Worm (Caenorhabditis elegans) whole organism, L4 larva: ENCODE measurements around the gene Y75B12B.3.

Experiments used
- D1046.2 ChIP-seq: fragments of 200-800 bp; sonication (Bioruptor generic); IDR thresholded peaks from 2 replicates; pipeline ENCODE4 v1.3.6; 2022; ENCODE audit warnings: missing genetic modification characterization, missing compliant biosample characterization
- F10B5.3 ChIP-seq: sonication (generic microtip); optimal IDR thresholded peaks from 2 replicates; lab custom pipeline; 2016; ENCODE audit warnings: mild to moderate bottlenecking, missing genetic modification characterization, missing compliant biosample characterization
- F37D6.2 ChIP-seq: sonication (generic microtip); optimal IDR thresholded peaks from 2 replicates; lab custom pipeline; 2016; ENCODE audit warnings: mild to moderate bottlenecking, missing genetic modification characterization, missing compliant biosample characterization
- F44E2.7 ChIP-seq: fragments of 200-800 bp; sonication (Bioruptor generic); IDR thresholded peaks from 2 replicates; pipeline ENCODE4 v2.1.2; 2022; ENCODE audit warnings: missing genetic modification characterization, missing compliant biosample characterization
- R02D3.7 ChIP-seq: fragments of 150-350 bp; sonication (generic microtip); optimal IDR thresholded peaks from 3 replicates; lab custom pipeline; 2014; ENCODE audit warnings: missing biosample characterization, missing genetic modification characterization
- T20F7.1 ChIP-seq: fragments of 200-800 bp; sonication (Bioruptor generic); optimal IDR thresholded peaks from 2 replicates; lab custom pipeline; 2018; ENCODE audit warnings: mild to moderate bottlenecking, missing genetic modification characterization, missing compliant biosample characterization
- T26A8.4 ChIP-seq: fragments of 200-800 bp; sonication (Bioruptor generic); IDR thresholded peaks from 2 replicates; pipeline ENCODE4 v1.3.6; 2022; ENCODE audit warnings: missing genetic modification characterization, missing compliant biosample characterization
- Y105C5A.15 ChIP-seq: fragments of 200-800 bp; sonication (Bioruptor generic); IDR thresholded peaks from 2 replicates; pipeline ENCODE4 v1.3.6; 2022; ENCODE audit warnings: missing genetic modification characterization, missing compliant biosample characterization
- Y5F2A.4 ChIP-seq: fragments of 200-800 bp; sonication (Bioruptor generic); optimal IDR thresholded peaks from 2 replicates; lab custom pipeline; 2018; ENCODE audit warnings: mild to moderate bottlenecking, missing genetic modification characterization, missing compliant biosample characterization
- ZK546.5 ChIP-seq, 2 experiments: sonication (generic microtip); optimal IDR thresholded peaks; 2 replicates each; lab custom pipeline; 2017; ENCODE audit warnings: missing biosample characterization in 2 of 2, missing genetic modification characterization in 2 of 2
- aha-1 ChIP-seq: fragments of 150-350 bp; peaks from one replicate; lab custom pipeline; 2014; ENCODE audit warnings: missing biosample characterization, missing genetic modification characterization
- aly-2 ChIP-seq: sonication (generic microtip); optimal IDR thresholded peaks from 2 replicates; lab custom pipeline; 2018; ENCODE audit warnings: missing biosample characterization, missing genetic modification characterization
- attf-4 ChIP-seq: sonication (generic microtip); optimal IDR thresholded peaks from 3 replicates; lab custom pipeline; 2017; ENCODE audit warnings: missing biosample characterization, missing genetic modification characterization
- ceh-20 ChIP-seq: fragments of 200-800 bp; sonication (Bioruptor generic); IDR thresholded peaks from 2 replicates; pipeline ENCODE4 v1.3.6; 2022; ENCODE audit warnings: missing genetic modification reagents, missing genetic modification characterization, missing compliant biosample characterization
- ceh-28 ChIP-seq: fragments of 150-350 bp; optimal IDR thresholded peaks from 2 replicates; lab custom pipeline; 2014; ENCODE audit warnings: missing biosample characterization, missing genetic modification reagents, missing genetic modification characterization
- ceh-32 ChIP-seq: sonication (generic microtip); optimal IDR thresholded peaks from 2 replicates; lab custom pipeline; 2016; ENCODE audit warnings: mild to moderate bottlenecking, missing genetic modification characterization, missing compliant biosample characterization; ENCODE audit not compliant: poor library complexity
- ceh-62 ChIP-seq: sonication (generic microtip); optimal IDR thresholded peaks from 2 replicates; lab custom pipeline; 2017; ENCODE audit warnings: missing biosample characterization, missing genetic modification characterization
- cey-2 ChIP-seq: sonication (generic microtip); optimal IDR thresholded peaks from 3 replicates; lab custom pipeline; 2017; ENCODE audit warnings: missing genetic modification characterization, mild to moderate bottlenecking, missing compliant biosample characterization, antibody characterized with exemption, borderline replicate concordance; ENCODE audit not compliant: insufficient read depth
- daf-12 ChIP-seq: fragments of 150-350 bp; optimal IDR thresholded peaks from 2 replicates; lab custom pipeline; 2014; ENCODE audit warnings: missing biosample characterization, missing genetic modification reagents, missing genetic modification characterization
- daf-16 ChIP-seq, 3 experiments: sonication (generic microtip); optimal IDR thresholded peaks; 2 replicates each; lab custom pipeline; 2016 to 2017; ENCODE audit warnings: missing genetic modification characterization in 3 of 3, missing genetic modification reagents in 3 of 3, mild to moderate bottlenecking in 2 of 3, missing compliant biosample characterization in 2 of 3, missing biosample characterization in 1 of 3, moderate library complexity in 1 of 3
- daf-19 ChIP-seq: fragments of 200-800 bp; sonication (Bioruptor generic); conservative IDR thresholded peaks from 2 replicates; pipeline ENCODE4 v1.3.6; 2022; ENCODE audit warnings: missing genetic modification characterization, missing compliant biosample characterization
- daf-8 ChIP-seq: fragments of 200-800 bp; sonication (Bioruptor generic); IDR thresholded peaks from 2 replicates; pipeline ENCODE4 v1.3.6; 2022; ENCODE audit warnings: missing genetic modification characterization, missing compliant biosample characterization
- dpl-1 ChIP-seq: fragments of 150-350 bp; optimal IDR thresholded peaks from 2 replicates; lab custom pipeline; 2014; ENCODE audit warnings: missing biosample characterization, missing genetic modification reagents, missing genetic modification characterization
- duxl-1 ChIP-seq: sonication (generic microtip); optimal IDR thresholded peaks from 2 replicates; lab custom pipeline; 2016; ENCODE audit warnings: mild to moderate bottlenecking, missing genetic modification characterization, moderate library complexity, missing compliant biosample characterization; ENCODE audit not compliant: poor library complexity
- gei-8 ChIP-seq: fragments of 200-800 bp; sonication (Bioruptor generic); optimal IDR thresholded peaks from 2 replicates; lab custom pipeline; 2018; ENCODE audit warnings: mild to moderate bottlenecking, missing genetic modification characterization, missing compliant biosample characterization
- hif-1 ChIP-seq, 2 experiments: sonication (generic microtip); optimal IDR thresholded peaks; 2 replicates each; lab custom pipeline; 2016 to 2017; ENCODE audit warnings: missing compliant biosample characterization in 2 of 2, missing genetic modification characterization in 2 of 2, missing genetic modification reagents in 2 of 2, missing genotype in 2 of 2, mild to moderate bottlenecking in 1 of 2
- hlh-30 ChIP-seq: sonication (generic microtip); optimal IDR thresholded peaks from 2 replicates; lab custom pipeline; 2017; ENCODE audit warnings: antibody characterized with exemption, mild to moderate bottlenecking, missing genetic modification characterization, missing compliant biosample characterization; ENCODE audit not compliant: insufficient read depth
- lin-29 ChIP-seq: fragments of 200-800 bp; sonication (Bioruptor generic); IDR thresholded peaks from 2 replicates; pipeline ENCODE4 v1.3.6; 2022; ENCODE audit warnings: missing genetic modification reagents, missing genetic modification characterization, missing compliant biosample characterization
- lin-39 ChIP-seq: fragments of 150-350 bp; optimal IDR thresholded peaks from 2 replicates; lab custom pipeline; 2014; ENCODE audit warnings: missing biosample characterization, missing genetic modification reagents, missing genetic modification characterization
- lsy-2 ChIP-seq, 2 experiments: fragments of 150-350 bp in 1 of 2; sonication (generic microtip) in 1 of 2; optimal IDR thresholded peaks; 2 replicates each; lab custom pipeline; 2014 to 2017; ENCODE audit warnings: missing biosample characterization in 2 of 2, missing genetic modification characterization in 2 of 2
- mdl-1 ChIP-seq, 2 experiments: fragments of 150-350 bp in 1 of 2; sonication (generic microtip) in 1 of 2; optimal IDR thresholded peaks; 2 replicates each; lab custom pipeline; 2014 to 2017; ENCODE audit warnings: missing biosample characterization in 2 of 2, missing genetic modification characterization in 2 of 2
- mdt-29 ChIP-seq: fragments of 200-800 bp; sonication (Bioruptor generic); IDR thresholded peaks from 2 replicates; pipeline ENCODE4 v1.3.6; 2022; ENCODE audit warnings: missing genetic modification reagents, missing genetic modification characterization, missing compliant biosample characterization
- nhr-102 ChIP-seq: sonication (generic microtip); optimal IDR thresholded peaks from 2 replicates; lab custom pipeline; 2016; ENCODE audit warnings: mild to moderate bottlenecking, missing genetic modification characterization, moderate library complexity, missing compliant biosample characterization
- nhr-11 ChIP-seq: fragments of 150-350 bp; optimal IDR thresholded peaks from 2 replicates; lab custom pipeline; 2014; ENCODE audit warnings: missing biosample characterization, missing genetic modification characterization
- nhr-237 ChIP-seq: sonication (generic microtip); optimal IDR thresholded peaks from 2 replicates; lab custom pipeline; 2017; ENCODE audit warnings: missing biosample characterization, missing genetic modification characterization
- nhr-41 ChIP-seq: fragments of 200-800 bp; sonication (Bioruptor generic); IDR thresholded peaks from 2 replicates; pipeline ENCODE4 v1.3.6; 2022; ENCODE audit warnings: missing genetic modification reagents, missing genetic modification characterization, missing compliant biosample characterization
- nhr-42 ChIP-seq: fragments of 200-800 bp; sonication (Bioruptor generic); IDR thresholded peaks from 2 replicates; pipeline ENCODE4 v1.3.6; 2022; ENCODE audit warnings: missing genetic modification characterization, missing compliant biosample characterization
- nhr-48 ChIP-seq: sonication (generic microtip); optimal IDR thresholded peaks from 2 replicates; lab custom pipeline; 2016; ENCODE audit warnings: mild to moderate bottlenecking, missing genetic modification characterization, missing compliant biosample characterization
- nhr-6 ChIP-seq: fragments of 150-350 bp; optimal IDR thresholded peaks from 2 replicates; lab custom pipeline; 2014; ENCODE audit warnings: missing biosample characterization, missing genetic modification characterization
- nhr-77 ChIP-seq: fragments of 150-350 bp; optimal IDR thresholded peaks from 2 replicates; lab custom pipeline; 2014; ENCODE audit warnings: missing biosample characterization, missing genetic modification characterization
- pha-4 ChIP-seq, 2 experiments: fragments of 150-350 bp in 1 of 2; fragments of 200-800 bp in 1 of 2; sonication (Bioruptor generic) in 1 of 2; IDR thresholded peaks in 1 of 2; optimal IDR thresholded peaks in 1 of 2; 2 replicates each; pipeline versions ENCODE4 v1.3.6 to Lab custom; 2014 to 2022; ENCODE audit warnings: missing genetic modification characterization in 2 of 2, missing genetic modification reagents in 2 of 2, missing biosample characterization in 1 of 2, missing compliant biosample characterization in 1 of 2
- php-3 ChIP-seq: fragments of 200-800 bp; sonication (Bioruptor generic); IDR thresholded peaks from 2 replicates; pipeline ENCODE4 v1.3.6; 2022; ENCODE audit warnings: missing genetic modification reagents, missing genetic modification characterization, missing compliant biosample characterization
- snpc-4 ChIP-seq: fragments of 150-350 bp; optimal IDR thresholded peaks from 2 replicates; lab custom pipeline; 2014; ENCODE audit warnings: missing biosample characterization, missing genetic modification characterization
- spr-1 ChIP-seq: sonication (generic microtip); optimal IDR thresholded peaks from 2 replicates; lab custom pipeline; 2016; ENCODE audit warnings: mild to moderate bottlenecking, missing genetic modification characterization, missing compliant biosample characterization
- unc-130 ChIP-seq: sonication (generic microtip); optimal IDR thresholded peaks from 2 replicates; lab custom pipeline; 2016; ENCODE audit warnings: missing genetic modification reagents, missing genetic modification characterization, missing compliant biosample characterization
- unc-39 ChIP-seq: sonication (generic microtip); optimal IDR thresholded peaks from 2 replicates; lab custom pipeline; 2017; ENCODE audit warnings: missing biosample characterization, missing genetic modification characterization
- zfp-2 ChIP-seq: sonication (generic microtip); optimal IDR thresholded peaks from 2 replicates; lab custom pipeline; 2016; ENCODE audit warnings: mild to moderate bottlenecking, missing genetic modification characterization, missing compliant biosample characterization
- zfp-3 ChIP-seq: fragments of 200-800 bp; sonication (Bioruptor generic); conservative IDR thresholded peaks from 2 replicates; pipeline ENCODE4 v1.3.6; 2022; ENCODE audit warnings: missing genetic modification reagents, missing genetic modification characterization, missing compliant biosample characterization
- zip-2 ChIP-seq: fragments of 150-350 bp; optimal IDR thresholded peaks from 2 replicates; lab custom pipeline; 2014; ENCODE audit warnings: missing biosample characterization, missing genetic modification characterization
- ztf-7 ChIP-seq: fragments of 150-350 bp; optimal IDR thresholded peaks from 2 replicates; lab custom pipeline; 2014; ENCODE audit warnings: missing biosample characterization, missing genetic modification characterization

Gene Y75B12B.3

ce11 chrV:15186259-15186927 lies at the start of gene Y75B12B.3 (continued):
- TF ChIP-seq aha-1 (peak; percentile 75), php-3 (GFP tag; lab: Robert Waterston, UW) (no peak), attf-4 (tag; lab: Kevin White, UChicago) (no peak), daf-19 (GFP tag; lab: Robert Waterston, UW) (no peak), D1046.2 (GFP tag; lab: Robert Waterston, UW) (no peak), gei-8 (GFP tag; lab: Kevin White, UChicago) (no peak), lin-39 (no peak), ceh-62 (no peak), zfp-2 (no peak), nhr-42 (GFP tag; lab: Robert Waterston, UW) (no peak), hlh-30 (tag; lab: Kevin White, UChicago) (no peak), daf-8 (GFP tag; lab: Robert Waterston, UW) (no peak), ztf-7 (tag; lab: Kevin White, UChicago) (no peak), R02D3.7 (tag; lab: Kevin White, UChicago) (no peak), daf-16 (GFP tag; optimal IDR thresholded peaks at IDR 0.05; lab: Kevin White, UChicago) (no peak), daf-16 (tag; optimal IDR thresholded peaks at IDR 0.05; lab: Kevin White, UChicago) (no peak), hif-1 (tag; optimal IDR thresholded peaks at IDR 0.05; lab: Kevin White, UChicago) (no peak), ceh-32 (tag; lab: Kevin White, UChicago) (no peak), zfp-3 (GFP tag; lab: Robert Waterston, UW) (no peak), F44E2.7 (no peak), T26A8.4 (GFP tag; lab: Robert Waterston, UW) (no peak), unc-39 (tag; lab: Kevin White, UChicago) (no peak), zip-2 (tag; lab: Kevin White, UChicago) (no peak), ceh-20 (GFP tag; lab: Robert Waterston, UW) (no peak), lin-29 (GFP tag; lab: Robert Waterston, UW) (no peak), duxl-1 (tag; lab: Kevin White, UChicago) (no peak), snpc-4 (no peak), F37D6.2 (tag; lab: Kevin White, UChicago) (no peak), T20F7.1 (no peak), daf-12 (tag; lab: Kevin White, UChicago) (no peak), nhr-102 (peak; percentile 2), ZK546.5 (tag; optimal IDR thresholded peaks at IDR 0.05; lab: Kevin White, UChicago) (no peak), ceh-28 (tag; lab: Kevin White, UChicago) (no peak), nhr-41 (GFP tag; lab: Robert Waterston, UW) (no peak), pha-4 (GFP tag; IDR thresholded peaks at IDR 0.05; lab: Robert Waterston, UW) (no peak; the same call in 1 of the 2 replicates), pha-4 (tag; optimal IDR thresholded peaks at IDR 0.05; lab: Kevin White, UChicago) (no peak), unc-130 (GFP tag; lab: Kevin White, UChicago) (peak; percentile 26), Y5F2A.4 (GFP tag; lab: Kevin White, UChicago) (no peak), lsy-2 (tag; optimal IDR thresholded peaks at IDR 0.05; lab: Kevin White, UChicago) (peak in 1 of 2 experiments; percentile 1), aly-2 (tag; lab: Kevin White, UChicago) (peak; percentile 43), nhr-6 (tag; lab: Kevin White, UChicago) (no peak), dpl-1 (no peak), cey-2 (tag; lab: Kevin White, UChicago) (no peak), spr-1 (no peak), nhr-11 (tag; lab: Kevin White, UChicago) (no peak), nhr-77 (tag; lab: Kevin White, UChicago) (no peak), mdl-1 (tag; optimal IDR thresholded peaks at IDR 0.05; lab: Kevin White, UChicago) (no peak), mdt-29 (GFP tag; lab: Robert Waterston, UW) (0 out of 2 replicates have a peak, but pooled peaks have one; percentile 42), Y105C5A.15 (GFP tag; lab: Robert Waterston, UW) (peak; percentile 2; the same call in 1 of the 2 replicates), nhr-48 (tag; lab: Kevin White, UChicago) (no peak), nhr-237 (tag; lab: Kevin White, UChicago) (no peak), F10B5.3 (tag; lab: Kevin White, UChicago) (no peak)
